Fruit fly (Drosophila melanogaster) whole organism, wandering third instar larva: ENCODE measurements around the gene Rala.

ENCODE experiments used
- Abd-B ChIP-seq: fragments of >200 bp; optimal IDR thresholded peaks from 2 replicates; lab custom pipeline; 2017; ENCODE audit warnings: missing biosample characterization, missing genetic modification characterization
- CG32264 ChIP-seq: fragments of 200-800 bp; sonication (Bioruptor generic); optimal IDR thresholded peaks from 2 replicates; lab custom pipeline; 2016; ENCODE audit warnings: missing biosample characterization, missing genetic modification characterization
- CG9705 ChIP-seq: fragments of 200-800 bp; sonication (Bioruptor generic); optimal IDR thresholded peaks from 2 replicates; lab custom pipeline; 2018; ENCODE audit warnings: missing biosample characterization, mild to moderate bottlenecking, missing genetic modification characterization
- Dfd ChIP-seq: fragments of >200 bp; optimal IDR thresholded peaks from 2 replicates; lab custom pipeline; 2017; ENCODE audit warnings: missing biosample characterization, missing genetic modification characterization
- Dif ChIP-seq: fragments of 200-275, 200-300 bp; sonication (Bioruptor generic); optimal IDR thresholded peaks from 2 replicates; lab custom pipeline; 2018; ENCODE audit warnings: missing biosample characterization, missing genetic modification characterization; ENCODE audit not compliant: partially characterized antibody
- GATAd ChIP-seq: sonication (Bioruptor generic); optimal IDR thresholded peaks from 2 replicates; lab custom pipeline; 2016; ENCODE audit warnings: missing biosample characterization, missing genetic modification characterization
- HLH106 ChIP-seq: fragments of 200-800 bp; optimal IDR thresholded peaks from 3 replicates; lab custom pipeline; 2019; ENCODE audit warnings: missing biosample characterization, mild to moderate bottlenecking, missing genetic modification characterization, moderate library complexity
- Hnf4 ChIP-seq: fragments of 200-800 bp; sonication (Bioruptor generic); optimal IDR thresholded peaks from 2 replicates; lab custom pipeline; 2016; ENCODE audit warnings: missing biosample characterization, mild to moderate bottlenecking, missing genetic modification characterization
- Hr78 ChIP-seq: fragments of >200 bp; optimal IDR thresholded peaks from 2 replicates; lab custom pipeline; 2017; ENCODE audit warnings: missing biosample characterization, missing genetic modification characterization
- Hr83 ChIP-seq: fragments of 200-300 bp; sonication (Bioruptor generic); optimal IDR thresholded peaks from 2 replicates; lab custom pipeline; 2016; ENCODE audit warnings: missing biosample characterization, mild to moderate bottlenecking, missing genetic modification characterization, moderate library complexity; ENCODE audit not compliant: poor library complexity, severe bottlenecking
- Jra ChIP-seq: sonication (Bioruptor generic); optimal IDR thresholded peaks from 2 replicates; lab custom pipeline; 2016; ENCODE audit warnings: missing biosample characterization, missing genetic modification characterization
- Mio ChIP-seq: sonication (Bioruptor generic); optimal IDR thresholded peaks from 2 replicates; lab custom pipeline; 2016; ENCODE audit warnings: missing biosample characterization, missing genetic modification characterization
- Myc ChIP-seq: fragments of >200 bp; optimal IDR thresholded peaks from 2 replicates; lab custom pipeline; 2017
- OdsH ChIP-seq: fragments of 200-800 bp; sonication (Bioruptor generic); optimal IDR thresholded peaks from 2 replicates; lab custom pipeline; 2016; ENCODE audit warnings: missing biosample characterization, mild to moderate bottlenecking, missing genetic modification characterization
- Rel ChIP-seq, 2 experiments: fragments of 200-800 bp; sonication (Bioruptor generic) in 1 of 2; optimal IDR thresholded peaks; 2 replicates in 1 of 2; 3 replicates in 1 of 2; lab custom pipeline; 2016 to 2019; ENCODE audit warnings: mild to moderate bottlenecking in 2 of 2, missing biosample characterization in 2 of 2, missing genetic modification characterization in 2 of 2, moderate library complexity in 1 of 2
- Sp1 ChIP-seq: fragments of 200-800 bp; sonication (Bioruptor generic); optimal IDR thresholded peaks from 3 replicates; lab custom pipeline; 2019; ENCODE audit warnings: missing biosample characterization, mild to moderate bottlenecking, missing genetic modification characterization, moderate library complexity
- br ChIP-seq: fragments of 200-800 bp; sonication (Bioruptor generic); optimal IDR thresholded peaks from 2 replicates; lab custom pipeline; 2016; ENCODE audit warnings: missing biosample characterization, missing genetic modification characterization
- brk ChIP-seq: fragments of 200-800 bp; sonication (Bioruptor generic); optimal IDR thresholded peaks from 2 replicates; lab custom pipeline; 2016; ENCODE audit warnings: missing biosample characterization, mild to moderate bottlenecking, missing genetic modification characterization
- dl ChIP-seq, 2 experiments: fragments of 175-275, 200-275 bp in 1 of 2; fragments of 200-275 bp in 1 of 2; sonication (Bioruptor generic); optimal IDR thresholded peaks; lab custom pipeline; 2018; ENCODE audit warnings: mild to moderate bottlenecking in 2 of 2, missing biosample characterization in 2 of 2, missing genetic modification characterization in 2 of 2, moderate library complexity in 2 of 2; ENCODE audit not compliant: partially characterized antibody in 2 of 2, insufficient read depth in 1 of 2
- dmrt93B ChIP-seq: fragments of 200-800 bp; sonication (Bioruptor generic); optimal IDR thresholded peaks from 2 replicates; lab custom pipeline; 2018; ENCODE audit warnings: missing biosample characterization, mild to moderate bottlenecking, missing genetic modification characterization
- dsf ChIP-seq: sonication (Bioruptor generic); optimal IDR thresholded peaks from 2 replicates; lab custom pipeline; 2016; ENCODE audit warnings: missing biosample characterization, missing genetic modification characterization, borderline replicate concordance
- ey ChIP-seq: fragments of 200-800 bp; sonication (Bioruptor generic); optimal IDR thresholded peaks from 2 replicates; lab custom pipeline; 2016; ENCODE audit warnings: missing biosample characterization, missing genetic modification characterization
- foxo ChIP-seq, 2 experiments: fragments of 200-800 bp; sonication (Bioruptor generic); optimal IDR thresholded peaks; 2 replicates in 1 of 2; 3 replicates in 1 of 2; lab custom pipeline; 2016 to 2017; ENCODE audit warnings: missing biosample characterization in 2 of 2, missing genetic modification characterization in 2 of 2
- fru ChIP-seq: fragments of 200-800 bp; sonication (Bioruptor generic); optimal IDR thresholded peaks from 3 replicates; lab custom pipeline; 2016; ENCODE audit warnings: missing biosample characterization, mild to moderate bottlenecking, missing genetic modification characterization
- h ChIP-seq: fragments of 200-800 bp; sonication (Bioruptor generic); optimal IDR thresholded peaks from 3 replicates; lab custom pipeline; 2016; ENCODE audit warnings: missing biosample characterization, mild to moderate bottlenecking, missing genetic modification characterization
- jim ChIP-seq: fragments of 175-275, 200-325 bp; sonication (Bioruptor generic); optimal IDR thresholded peaks from 2 replicates; lab custom pipeline; 2016; ENCODE audit warnings: missing biosample characterization, mild to moderate bottlenecking, missing genetic modification characterization
- psq ChIP-seq: fragments of 200-800 bp; sonication (Bioruptor generic); optimal IDR thresholded peaks from 3 replicates; lab custom pipeline; 2017; ENCODE audit warnings: missing biosample characterization, mild to moderate bottlenecking, missing genetic modification characterization, moderate library complexity
- rgr ChIP-seq: fragments of 200-800 bp; sonication (Bioruptor generic); optimal IDR thresholded peaks from 3 replicates; lab custom pipeline; 2016; ENCODE audit warnings: missing biosample characterization, mild to moderate bottlenecking, missing genetic modification characterization
- sage ChIP-seq: fragments of 200-800 bp; sonication (Bioruptor generic); optimal IDR thresholded peaks from 2 replicates; lab custom pipeline; 2016; ENCODE audit warnings: missing biosample characterization, mild to moderate bottlenecking, missing genetic modification characterization
- sv ChIP-seq: fragments of 200-800 bp; sonication (Bioruptor generic); optimal IDR thresholded peaks from 3 replicates; lab custom pipeline; 2016; ENCODE audit warnings: missing biosample characterization, missing genetic modification characterization
- tai ChIP-seq: sonication (Bioruptor generic); optimal IDR thresholded peaks from 2 replicates; lab custom pipeline; 2016; ENCODE audit warnings: missing biosample characterization, missing genetic modification characterization
- usp ChIP-seq: fragments of >200 bp; optimal IDR thresholded peaks from 2 replicates; lab custom pipeline; 2017; ENCODE audit warnings: missing biosample characterization, missing genetic modification characterization
- woc ChIP-seq: sonication (Bioruptor generic); optimal IDR thresholded peaks from 2 replicates; lab custom pipeline; 2016; ENCODE audit warnings: missing biosample characterization, mild to moderate bottlenecking, missing genetic modification characterization

Rala gene

DNA sequence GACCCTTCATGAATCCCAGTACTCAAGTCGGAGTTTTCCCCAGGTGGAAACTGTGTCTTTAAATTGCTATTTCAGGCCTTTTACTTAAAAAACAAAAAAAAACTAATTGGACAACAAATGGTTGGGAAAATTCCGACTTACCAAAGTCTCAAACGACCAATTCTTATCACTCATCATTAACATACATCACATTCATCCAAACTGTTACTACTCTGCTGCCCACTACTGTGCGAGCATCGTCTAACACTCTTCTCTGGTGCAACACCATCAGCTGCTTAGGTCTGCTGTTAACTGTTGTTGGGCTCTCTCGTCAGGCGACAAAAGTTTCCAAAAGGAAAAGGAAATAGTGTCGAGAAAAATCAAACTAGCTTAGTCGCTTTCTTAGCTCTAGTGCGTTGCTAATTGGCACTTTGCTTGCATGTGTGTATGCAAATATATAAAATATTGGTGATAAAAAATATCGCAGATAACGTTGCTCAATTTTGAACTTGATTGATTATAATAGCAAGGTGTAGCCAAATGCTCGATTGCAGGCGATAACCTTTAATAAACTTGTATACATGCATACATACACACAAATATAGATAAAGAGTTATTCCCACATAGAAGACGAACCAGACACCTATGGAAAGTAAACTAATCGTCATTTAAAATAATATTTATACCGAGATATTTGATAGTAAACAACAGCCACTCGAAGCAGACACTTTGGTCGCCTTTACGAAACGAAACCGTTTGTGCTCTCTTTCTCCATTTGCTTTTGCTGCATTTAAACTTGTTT is 25.3 kb downstream of the Rala start:
- TF ChIP-seq GATAd (GFP tag; lab: Kevin White, UChicago) = no peak
- TF ChIP-seq br = peak; percentile 55
- TF ChIP-seq foxo (GFP tag; optimal IDR thresholded peaks at IDR 0.05; lab: Kevin White, UChicago) = peak in 1 of 2 experiments; percentile 74
- peak; percentile 38 for TF ChIP-seq OdsH
- TF ChIP-seq HLH106 (tag; lab: Kevin White, UChicago) = peak; percentile 68
- no peak for TF ChIP-seq Jra (GFP tag; lab: Kevin White, UChicago)
- TF ChIP-seq CG9705 (GFP tag; lab: Kevin White, UChicago) = peak; percentile 39
- no peak for TF ChIP-seq brk (GFP tag; lab: Kevin White, UChicago)
- TF ChIP-seq dl (GFP tag; optimal IDR thresholded peaks at IDR 0.05; lab: Kevin White, UChicago; ENCODE audit: insufficient read depth in 1 of 2, partially characterized antibody in 2 of 2) = no peak
- TF ChIP-seq Myc = no peak
- peak; percentile 82 for TF ChIP-seq fru
- TF ChIP-seq Dfd (GFP tag; lab: Kevin White, UChicago) = no peak
- no peak for TF ChIP-seq usp
- TF ChIP-seq tai = no peak
- TF ChIP-seq h (GFP tag; lab: Kevin White, UChicago) = peak; percentile 63
- TF ChIP-seq Abd-B = no peak
- TF ChIP-seq Hr83 (GFP tag; lab: Kevin White, UChicago) = no peak
- TF ChIP-seq psq (GFP tag; lab: Kevin White, UChicago) = peak; percentile 60
- TF ChIP-seq sv (GFP tag; lab: Kevin White, UChicago) = peak; percentile 32
- TF ChIP-seq rgr (GFP tag; lab: Kevin White, UChicago) = peak; percentile 75
- TF ChIP-seq woc (GFP tag; lab: Kevin White, UChicago) = peak; percentile 66
- TF ChIP-seq dmrt93B = peak; percentile 60
- TF ChIP-seq ey (GFP tag; lab: Kevin White, UChicago) = peak; percentile 72
- TF ChIP-seq Sp1 (GFP tag; lab: Kevin White, UChicago) = peak; percentile 68
- no peak for TF ChIP-seq jim (GFP tag; lab: Kevin White, UChicago)
- no peak for TF ChIP-seq Mio (GFP tag; lab: Kevin White, UChicago)

- TF ChIP-seq dmrt93B (peak; percentile 36), sage (no peak), brk (GFP tag; lab: Kevin White, UChicago) (peak; percentile 15), Dfd (GFP tag; lab: Kevin White, UChicago) (peak; percentile 86), rgr (GFP tag; lab: Kevin White, UChicago) (peak; percentile 79), h (GFP tag; lab: Kevin White, UChicago) (peak; percentile 78), psq (GFP tag; lab: Kevin White, UChicago) (peak; percentile 76), OdsH (peak; percentile 60), CG32264 (GFP tag; lab: Kevin White, UChicago) (peak; percentile 27), Rel (GFP tag; optimal IDR thresholded peaks at IDR 0.05; lab: Kevin White, UChicago) (no peak), Rel (tag; optimal IDR thresholded peaks at IDR 0.05; lab: Kevin White, UChicago) (peak; percentile 9), Hr78 (GFP tag; lab: Kevin White, UChicago) (no peak), sv (GFP tag; lab: Kevin White, UChicago) (peak; percentile 50), Hnf4 (GFP tag; lab: Kevin White, UChicago) (peak; percentile 68), dsf (GFP tag; lab: Kevin White, UChicago) (no peak), fru (peak; percentile 79), tai (peak; percentile 18), br (peak; percentile 60), woc (GFP tag; lab: Kevin White, UChicago) (peak; percentile 64), foxo (GFP tag; optimal IDR thresholded peaks at IDR 0.05; lab: Kevin White, UChicago) (peak in 1 of 2 experiments; percentile 82), CG9705 (GFP tag; lab: Kevin White, UChicago) (peak; percentile 30), Jra (GFP tag; lab: Kevin White, UChicago) (no peak), Dif (no peak), HLH106 (tag; lab: Kevin White, UChicago) (peak; percentile 70), ey (GFP tag; lab: Kevin White, UChicago) (peak; percentile 78), Sp1 (GFP tag; lab: Kevin White, UChicago) (peak; percentile 66)
Measured at dm6 chrX:3691623-3692553, 27.5 kb downstream of the Rala start.
